Worm (Caenorhabditis elegans): ENCODE results near the gene C07G3.8.
A peak's percentile ranks its signal among the peaks of the same experiment; 100 is the strongest.

- TF ChIP-seq rnt-1 (tag; optimal IDR thresholded peaks at IDR 0.05) (no peak), pqm-1 (tag; optimal IDR thresholded peaks at IDR 0.05) (peak; percentile 47), lin-13 (GFP tag; optimal IDR thresholded peaks at IDR 0.05) (no peak), unc-62 (GFP tag; optimal IDR thresholded peaks at IDR 0.05) (no peak), lin-14 (GFP tag; optimal IDR thresholded peaks at IDR 0.05) (no peak), elt-3 (tag; optimal IDR thresholded peaks at IDR 0.05) (peak in 4 of 6 experiments; percentile 7 to 79 (median 54)), tbx-2 (tag; optimal IDR thresholded peaks at IDR 0.05) (no peak), lin-15B (tag; optimal IDR thresholded peaks at IDR 0.05) (no peak)
These were observed 3.8 kb upstream of the C07G3.8 start for ce11 chrV:3505745-3506144.

All from whole organism, L1 larva.